Worm (Caenorhabditis elegans) whole organism, early embryonic: Measurements from ENCODE around the gene tmed-10.

Experiments
- F13C5.2 ChIP-seq: sonication (generic microtip); optimal IDR thresholded peaks from 2 replicates; lab custom pipeline; 2017; ENCODE audit warnings: mild to moderate bottlenecking, missing genetic modification characterization, inconsistent platforms, missing compliant biosample characterization
- ama-1 ChIP-seq: fragments of 150-350 bp; optimal IDR thresholded peaks from 2 replicates; lab custom pipeline; 2014
- flt-1 ChIP-seq: fragments of 200-800 bp; sonication (Bioruptor generic); IDR thresholded peaks from 2 replicates; pipeline ENCODE4 v1.3.6; 2022; ENCODE audit warnings: missing genetic modification characterization, missing compliant biosample characterization
- sea-1 ChIP-seq: fragments of 200-800 bp; sonication (Bioruptor generic); conservative IDR thresholded peaks from 2 replicates; pipeline ENCODE4 v1.3.6; 2022; ENCODE audit warnings: missing genetic modification characterization, missing compliant biosample characterization
- tra-4 ChIP-seq: sonication (generic microtip); optimal IDR thresholded peaks from 2 replicates; lab custom pipeline; 2017; ENCODE audit warnings: missing genetic modification characterization, missing compliant biosample characterization

- TF ChIP-seq sea-1 (GFP tag; lab: Robert Waterston, UW), result no peak
- TF ChIP-seq ama-1 (lab: Kevin White, UChicago), result no peak
- no peak for TF ChIP-seq flt-1 (GFP tag; lab: Robert Waterston, UW)
- no peak for TF ChIP-seq tra-4
- TF ChIP-seq F13C5.2 (tag; lab: Kevin White, UChicago), result no peak
Observed at ce11 chrV:11311013-11311472, 15.7 kb downstream of the tmed-10 start, which contains the start of gene T03F7.7.
